Worm (Caenorhabditis elegans) whole organism, L4 larva: Measurements from ENCODE around the gene tdp-1.

Experiments
- ceh-28 ChIP-seq: fragments of 150-350 bp; optimal IDR thresholded peaks from 2 replicates; lab custom pipeline; 2014; ENCODE audit warnings: missing biosample characterization, missing genetic modification reagents, missing genetic modification characterization
- ctbp-1 ChIP-seq: fragments of 200-800 bp; sonication (Bioruptor generic); IDR thresholded peaks from 2 replicates; pipeline ENCODE4 v1.3.6; 2022; ENCODE audit warnings: missing genetic modification reagents, missing genetic modification characterization, missing compliant biosample characterization
- daf-12 ChIP-seq: fragments of 150-350 bp; optimal IDR thresholded peaks from 2 replicates; lab custom pipeline; 2014; ENCODE audit warnings: missing biosample characterization, missing genetic modification reagents, missing genetic modification characterization
- fkh-10 ChIP-seq: fragments of 150-350 bp; optimal IDR thresholded peaks from 2 replicates; lab custom pipeline; 2014; ENCODE audit warnings: missing biosample characterization, missing genetic modification reagents, missing genetic modification characterization
- lir-3 ChIP-seq: sonication (generic microtip); optimal IDR thresholded peaks from 2 replicates; lab custom pipeline; 2016; ENCODE audit warnings: mild to moderate bottlenecking, missing genetic modification characterization, missing compliant biosample characterization
- mdl-1 ChIP-seq, 2 experiments: fragments of 150-350 bp in 1 of 2; sonication (generic microtip) in 1 of 2; optimal IDR thresholded peaks; 2 replicates each; lab custom pipeline; 2014 to 2017; ENCODE audit warnings: missing biosample characterization in 2 of 2, missing genetic modification characterization in 2 of 2
- nhr-237 ChIP-seq: sonication (generic microtip); optimal IDR thresholded peaks from 2 replicates; lab custom pipeline; 2017; ENCODE audit warnings: missing biosample characterization, missing genetic modification characterization
- pqm-1 ChIP-seq: sonication (generic microtip); optimal IDR thresholded peaks from 2 replicates; lab custom pipeline; 2017; ENCODE audit warnings: missing biosample characterization, missing genetic modification characterization

ce11 chrII:9014188-9014587, 16.6 kb downstream of the tdp-1 start:
- TF ChIP-seq daf-12, result no peak
- no peak for TF ChIP-seq mdl-1 (tag; optimal IDR thresholded peaks at IDR 0.05; lab: Kevin White, UChicago)
- TF ChIP-seq pqm-1, result no peak
- TF ChIP-seq lir-3 (tag; lab: Kevin White, UChicago), result no peak
- no peak for TF ChIP-seq ctbp-1 (GFP tag; lab: Robert Waterston, UW)
- TF ChIP-seq nhr-237 (tag; lab: Kevin White, UChicago), result no peak
- no peak for TF ChIP-seq ceh-28 (tag; lab: Kevin White, UChicago)
- TF ChIP-seq fkh-10 (GFP tag; lab: Kevin White, UChicago), result no peak
